Worm (Caenorhabditis elegans): ENCODE results near the gene R05H10.1.

R05H10.1 gene

ce11 chrII:14822419-14822818, 29.2 kb upstream of the R05H10.1 start (continued):
- no peak for TF ChIP-seq T20F7.1 (GFP tag; optimal IDR thresholded peaks at IDR 0.05)
- no peak for TF ChIP-seq zip-11 (GFP tag; IDR thresholded peaks at IDR 0.05)
- TF ChIP-seq ZK337.2 (GFP tag; IDR thresholded peaks at IDR 0.05), result no peak
- TF ChIP-seq pqm-1 (tag; optimal IDR thresholded peaks at IDR 0.05), result no peak
- peak; percentile 80 for TF ChIP-seq mep-1 (tag; optimal IDR thresholded peaks at IDR 0.05)
- peak; percentile 63 for TF ChIP-seq mes-2 (tag; optimal IDR thresholded peaks at IDR 0.05; ENCODE audit: poor library complexity, severe bottlenecking)
- TF ChIP-seq dmd-9 (GFP tag; IDR thresholded peaks at IDR 0.05), result no peak
- no peak for TF ChIP-seq vab-7 (GFP tag; IDR thresholded peaks at IDR 0.05)
- no peak for TF ChIP-seq mxl-2 (GFP tag; conservative IDR thresholded peaks at IDR 0.05)
- no peak for TF ChIP-seq ceh-32 (tag; optimal IDR thresholded peaks at IDR 0.05; ENCODE audit: poor library complexity)
- TF ChIP-seq arid-1 (GFP tag; conservative IDR thresholded peaks at IDR 0.05), result no peak
- no peak for TF ChIP-seq ces-1 (GFP tag; optimal IDR thresholded peaks at IDR 0.05)
- TF ChIP-seq nhr-10 (tag; optimal IDR thresholded peaks at IDR 0.05), result peak; percentile 54
- TF ChIP-seq daf-19 (GFP tag; conservative IDR thresholded peaks at IDR 0.05), result no peak
- no peak for TF ChIP-seq ceh-20 (GFP tag; IDR thresholded peaks at IDR 0.05)
- peak; percentile 88 for TF ChIP-seq nhr-28 (tag; optimal IDR thresholded peaks at IDR 0.05)
- no peak for TF ChIP-seq ctbp-1 (GFP tag; IDR thresholded peaks at IDR 0.05)
- TF ChIP-seq skn-1 (tag; optimal IDR thresholded peaks at IDR 0.05), result no peak
- TF ChIP-seq lin-39 (tag; optimal IDR thresholded peaks at IDR 0.05), result no peak
- peak; percentile 44 for TF ChIP-seq spr-1 (tag; optimal IDR thresholded peaks at IDR 0.05)
- TF ChIP-seq jun-1 (tag; optimal IDR thresholded peaks at IDR 0.05), result no peak
- TF ChIP-seq F37D6.2 (tag; optimal IDR thresholded peaks at IDR 0.05), result no peak
- TF ChIP-seq Y48G9A.11 (GFP tag; IDR thresholded peaks at IDR 0.05), result no peak
- no peak for TF ChIP-seq daf-16 (GFP tag; optimal IDR thresholded peaks at IDR 0.05)
- TF ChIP-seq daf-16 (tag; optimal IDR thresholded peaks at IDR 0.05), result peak; percentile 69
- no peak for TF ChIP-seq set-16 (GFP tag; IDR thresholded peaks at IDR 0.05)
- TF ChIP-seq lim-7 (GFP tag; IDR thresholded peaks at IDR 0.05), result no peak
- no peak for TF ChIP-seq F49E8.2 (tag; optimal IDR thresholded peaks at IDR 0.05; ENCODE audit: borderline replicate concordance)
- TF ChIP-seq sdz-12 (GFP tag; optimal IDR thresholded peaks at IDR 0.05), result no peak
- no peak for TF ChIP-seq cey-2 (tag; optimal IDR thresholded peaks at IDR 0.05; ENCODE audit: borderline replicate concordance, insufficient read depth)
- TF ChIP-seq snpc-1.2 (GFP tag; IDR thresholded peaks at IDR 0.05), result no peak
- no peak for TF ChIP-seq ZK546.5 (tag; optimal IDR thresholded peaks at IDR 0.05)
- TF ChIP-seq egl-27 (tag; optimal IDR thresholded peaks at IDR 0.05), result no peak
- no peak for TF ChIP-seq pha-4 (GFP tag; IDR thresholded peaks at IDR 0.05)
- no peak for TF ChIP-seq pha-4 (tag; optimal IDR thresholded peaks at IDR 0.05)
- TF ChIP-seq hmg-1.1 (GFP tag; IDR thresholded peaks at IDR 0.05), result peak; percentile 54; the same call in 1 of the 2 replicates
- no peak for TF ChIP-seq zfp-2 (tag; optimal IDR thresholded peaks at IDR 0.05)
- TF ChIP-seq lin-13 (GFP tag; optimal IDR thresholded peaks at IDR 0.05), result no peak
- TF ChIP-seq fos-1 (tag; optimal IDR thresholded peaks at IDR 0.05), result no peak
- no peak for TF ChIP-seq madf-9 (GFP tag; conservative IDR thresholded peaks at IDR 0.05)
- TF ChIP-seq lin-15B (tag; optimal IDR thresholded peaks at IDR 0.05), result no peak
- no peak for TF ChIP-seq nhr-237 (tag; optimal IDR thresholded peaks at IDR 0.05)
- no peak for TF ChIP-seq T26A8.4 (GFP tag; IDR thresholded peaks at IDR 0.05)
- no peak for TF ChIP-seq gei-8 (GFP tag; optimal IDR thresholded peaks at IDR 0.05)
- no peak for TF ChIP-seq daf-12 (tag; optimal IDR thresholded peaks at IDR 0.05)
- TF ChIP-seq daf-8 (GFP tag; IDR thresholded peaks at IDR 0.05), result no peak
